Worm (Caenorhabditis elegans) whole organism, L3 larva: ENCODE measurements around the gene zfp-3.

ENCODE experiments used
- R02D3.7 ChIP-seq: fragments of 150-350 bp; optimal IDR thresholded peaks from 2 replicates; lab custom pipeline; 2014; ENCODE audit warnings: missing biosample characterization, missing genetic modification characterization
- ZK546.5 ChIP-seq: sonication (generic microtip); optimal IDR thresholded peaks from 2 replicates; lab custom pipeline; 2017; ENCODE audit warnings: missing biosample characterization, missing genetic modification characterization
- aly-2 ChIP-seq: fragments of 150-350 bp; optimal IDR thresholded peaks from 2 replicates; lab custom pipeline; 2014; ENCODE audit warnings: missing biosample characterization, missing genetic modification characterization
- ama-1 ChIP-seq: fragments of 150-350 bp; optimal IDR thresholded peaks from 2 replicates; lab custom pipeline; 2018
- ceh-16 ChIP-seq: sonication (generic microtip); optimal IDR thresholded peaks from 2 replicates; lab custom pipeline; 2017; ENCODE audit warnings: missing biosample characterization, missing genetic modification characterization
- ceh-28 ChIP-seq: fragments of 150-350 bp; optimal IDR thresholded peaks from 2 replicates; lab custom pipeline; 2014; ENCODE audit warnings: missing biosample characterization, missing genetic modification reagents, missing genetic modification characterization
- ceh-82 ChIP-seq: fragments of 150-350 bp; optimal IDR thresholded peaks from 2 replicates; lab custom pipeline; 2014; ENCODE audit warnings: missing biosample characterization, missing genetic modification characterization
- ceh-9 ChIP-seq: sonication (generic microtip); optimal IDR thresholded peaks from 2 replicates; lab custom pipeline; 2018; ENCODE audit warnings: missing biosample characterization, missing genetic modification characterization
- daf-12 ChIP-seq: fragments of 150-350 bp; optimal IDR thresholded peaks from 2 replicates; lab custom pipeline; 2014; ENCODE audit warnings: missing biosample characterization, missing genetic modification reagents, missing genetic modification characterization
- egl-27 ChIP-seq: sonication (generic microtip); optimal IDR thresholded peaks from 4 replicates; lab custom pipeline; 2017; ENCODE audit warnings: missing biosample characterization, missing genetic modification reagents, missing genetic modification characterization
- egl-5 ChIP-seq: fragments of 150-350 bp; optimal IDR thresholded peaks from 2 replicates; lab custom pipeline; 2017; ENCODE audit warnings: missing biosample characterization, missing genetic modification reagents, missing genetic modification characterization, inconsistent platforms
- elt-1 ChIP-seq: fragments of 150-350 bp; optimal IDR thresholded peaks from 2 replicates; lab custom pipeline; 2014; ENCODE audit warnings: missing biosample characterization, missing genetic modification characterization
- elt-2 ChIP-seq: sonication (generic microtip); optimal IDR thresholded peaks from 2 replicates; lab custom pipeline; 2016; ENCODE audit warnings: missing genetic modification reagents, mild to moderate bottlenecking, missing genetic modification characterization, missing compliant biosample characterization
- elt-3 ChIP-seq, 3 experiments: fragments of 150-350 bp in 1 of 3; sonication (generic microtip) in 2 of 3; optimal IDR thresholded peaks; 2 replicates in 2 of 3; 4 replicates in 1 of 3; lab custom pipeline; 2014 to 2017; ENCODE audit warnings: missing biosample characterization in 3 of 3, missing genetic modification characterization in 3 of 3
- eor-1 ChIP-seq, 2 experiments: fragments of 150-350 bp; optimal IDR thresholded peaks; 2 replicates each; lab custom pipeline; 2014 to 2018; ENCODE audit warnings: missing biosample characterization in 2 of 2, missing genetic modification characterization in 2 of 2
- fkh-10 ChIP-seq: sonication (generic microtip); optimal IDR thresholded peaks from 2 replicates; lab custom pipeline; 2017; ENCODE audit warnings: missing biosample characterization, missing genetic modification reagents, missing genetic modification characterization
- fkh-2 ChIP-seq: fragments of 150-350 bp; optimal IDR thresholded peaks from 2 replicates; lab custom pipeline; 2014; ENCODE audit warnings: missing biosample characterization, missing genetic modification reagents, missing genetic modification characterization
- fos-1 ChIP-seq: fragments of 150-350 bp; optimal IDR thresholded peaks from 2 replicates; lab custom pipeline; 2014; ENCODE audit warnings: missing biosample characterization, missing genetic modification characterization
- hmg-11 ChIP-seq: sonication (generic microtip); optimal IDR thresholded peaks from 2 replicates; lab custom pipeline; 2016; ENCODE audit warnings: missing genetic modification characterization, missing compliant biosample characterization
- jun-1 ChIP-seq: fragments of 150-350 bp; optimal IDR thresholded peaks from 2 replicates; lab custom pipeline; 2014; ENCODE audit warnings: missing biosample characterization, missing genetic modification reagents, missing genetic modification characterization
- lin-15B ChIP-seq: fragments of 150-350 bp; optimal IDR thresholded peaks from 2 replicates; lab custom pipeline; 2014; ENCODE audit warnings: missing biosample characterization, missing genetic modification characterization
- lin-39 ChIP-seq: fragments of 150-350 bp; optimal IDR thresholded peaks from 2 replicates; lab custom pipeline; 2018; ENCODE audit warnings: missing biosample characterization, missing genetic modification reagents, missing genetic modification characterization
- lsy-12 ChIP-seq: sonication (generic microtip); optimal IDR thresholded peaks from 2 replicates; lab custom pipeline; 2016; ENCODE audit warnings: mild to moderate bottlenecking, missing genetic modification characterization, missing compliant biosample characterization
- mdl-1 ChIP-seq: fragments of 150-350 bp; optimal IDR thresholded peaks from 2 replicates; lab custom pipeline; 2014; ENCODE audit warnings: missing biosample characterization, missing genetic modification characterization
- mml-1 ChIP-seq: fragments of 150-350 bp; sonication (generic microtip); optimal IDR thresholded peaks from 3 replicates; lab custom pipeline; 2014; ENCODE audit warnings: missing biosample characterization, missing genetic modification characterization
- nfya-1 ChIP-seq: sonication (generic microtip); optimal IDR thresholded peaks from 2 replicates; lab custom pipeline; 2017; ENCODE audit warnings: missing genetic modification characterization, mild to moderate bottlenecking, missing compliant biosample characterization, antibody characterized with exemption, moderate library complexity; ENCODE audit not compliant: insufficient read depth
- nhr-11 ChIP-seq: fragments of 150-350 bp; optimal IDR thresholded peaks from 2 replicates; lab custom pipeline; 2014; ENCODE audit warnings: missing biosample characterization, missing genetic modification characterization
- nhr-12 ChIP-seq: fragments of 150-350 bp; optimal IDR thresholded peaks from 2 replicates; lab custom pipeline; 2014; ENCODE audit warnings: missing biosample characterization, missing genetic modification characterization
- nhr-23 ChIP-seq: fragments of 150-350 bp; optimal IDR thresholded peaks from 2 replicates; lab custom pipeline; 2014; ENCODE audit warnings: missing biosample characterization, missing genetic modification reagents, missing genetic modification characterization
- nhr-237 ChIP-seq: fragments of 150-350 bp; optimal IDR thresholded peaks from 2 replicates; lab custom pipeline; 2014; ENCODE audit warnings: missing biosample characterization, missing genetic modification characterization
- nhr-25 ChIP-seq: sonication (generic microtip); optimal IDR thresholded peaks from 2 replicates; lab custom pipeline; 2017; ENCODE audit warnings: missing biosample characterization, missing genetic modification characterization
- nhr-28 ChIP-seq: fragments of 150-350 bp; optimal IDR thresholded peaks from 2 replicates; lab custom pipeline; 2014; ENCODE audit warnings: missing biosample characterization, missing genetic modification characterization
- nhr-43 ChIP-seq: sonication (generic microtip); optimal IDR thresholded peaks from 2 replicates; lab custom pipeline; 2016; ENCODE audit warnings: mild to moderate bottlenecking, missing genetic modification characterization, missing compliant biosample characterization; ENCODE audit not compliant: poor library complexity, severe bottlenecking
- nhr-67 ChIP-seq: fragments of 150-350 bp; optimal IDR thresholded peaks from 2 replicates; lab custom pipeline; 2014; ENCODE audit warnings: missing biosample characterization, missing genetic modification characterization
- nhr-76 ChIP-seq: fragments of 150-350 bp; sonication (generic microtip); optimal IDR thresholded peaks from 5 replicates; lab custom pipeline; 2014; ENCODE audit warnings: missing biosample characterization, missing genetic modification characterization
- nhr-77 ChIP-seq: fragments of 150-350 bp; optimal IDR thresholded peaks from 2 replicates; lab custom pipeline; 2014; ENCODE audit warnings: missing biosample characterization, missing genetic modification characterization
- pha-4 ChIP-seq: fragments of 150-350 bp; optimal IDR thresholded peaks from 2 replicates; lab custom pipeline; 2014; ENCODE audit warnings: missing biosample characterization, missing genetic modification reagents, missing genetic modification characterization
- pqm-1 ChIP-seq: fragments of 150-350 bp; optimal IDR thresholded peaks from 2 replicates; lab custom pipeline; 2017; ENCODE audit warnings: missing biosample characterization, missing genetic modification characterization, inconsistent platforms
- sea-2 ChIP-seq: fragments of 150-350 bp; sonication (generic microtip); optimal IDR thresholded peaks from 4 replicates; lab custom pipeline; 2014; ENCODE audit warnings: missing biosample characterization, missing genetic modification reagents, missing genetic modification characterization
- skn-1 ChIP-seq: fragments of 150-350 bp; optimal IDR thresholded peaks from 2 replicates; lab custom pipeline; 2014; ENCODE audit warnings: missing biosample characterization, missing genetic modification characterization
- snpc-4 ChIP-seq: fragments of 150-350 bp; optimal IDR thresholded peaks from 2 replicates; lab custom pipeline; 2014; ENCODE audit warnings: missing biosample characterization, missing genetic modification characterization
- tbx-2 ChIP-seq: sonication (generic microtip); optimal IDR thresholded peaks from 2 replicates; lab custom pipeline; 2016; ENCODE audit warnings: mild to moderate bottlenecking, missing genetic modification characterization, missing compliant biosample characterization
- unc-39 ChIP-seq: sonication (generic microtip); optimal IDR thresholded peaks from 4 replicates; lab custom pipeline; 2017; ENCODE audit warnings: missing biosample characterization, missing genetic modification characterization
- unc-62 ChIP-seq: fragments of 150-350 bp; sonication (generic microtip); optimal IDR thresholded peaks from 4 replicates; lab custom pipeline; 2014; ENCODE audit warnings: missing biosample characterization, missing genetic modification reagents, missing genetic modification characterization
- zag-1 ChIP-seq: fragments of 150-350 bp; optimal IDR thresholded peaks from 2 replicates; lab custom pipeline; 2014; ENCODE audit warnings: missing biosample characterization, missing genetic modification characterization
- ztf-11 ChIP-seq: fragments of 150-350 bp; optimal IDR thresholded peaks from 2 replicates; lab custom pipeline; 2014; ENCODE audit warnings: missing biosample characterization, missing genetic modification characterization
- ztf-4 ChIP-seq: fragments of 150-350 bp; optimal IDR thresholded peaks from 2 replicates; lab custom pipeline; 2014; ENCODE audit warnings: missing biosample characterization, missing genetic modification characterization

zfp-3 gene

DNA sequence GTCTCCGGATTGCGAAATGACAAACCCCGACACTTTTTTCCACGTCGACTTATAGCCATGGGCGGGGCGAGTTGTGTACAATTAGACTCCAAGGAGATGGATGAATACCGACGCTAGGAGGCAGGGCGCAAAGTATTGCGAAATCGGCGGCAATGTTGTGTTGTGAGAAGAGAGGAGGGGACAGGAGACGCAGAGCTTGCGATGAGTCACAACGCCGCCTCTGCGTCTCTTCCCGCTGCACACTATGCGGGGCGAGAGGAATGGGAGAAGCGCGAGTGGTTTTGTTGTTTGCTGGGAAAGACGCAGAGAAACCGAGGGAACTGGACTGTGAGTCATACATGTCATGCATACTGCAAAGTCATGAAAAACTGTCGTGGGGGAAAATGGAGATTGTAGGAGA lies 7.9 kb upstream of the zfp-3 start:
- TF ChIP-seq ztf-4 (no peak), R02D3.7 (tag; lab: Kevin White, UChicago) (peak; percentile 57), ceh-82 (tag; lab: Kevin White, UChicago) (peak; percentile 81), pha-4 (tag; lab: Kevin White, UChicago) (peak; percentile 94), jun-1 (tag; lab: Kevin White, UChicago) (peak; percentile 99), elt-1 (peak; percentile 6), nhr-237 (tag; lab: Kevin White, UChicago) (no peak), ztf-11 (no peak), nhr-12 (no peak), hmg-11 (tag; lab: Kevin White, UChicago) (peak; percentile 94), lsy-12 (tag; lab: Kevin White, UChicago) (peak; percentile 90), nhr-67 (no peak), nhr-28 (tag; lab: Kevin White, UChicago) (no peak), nhr-25 (tag; lab: Kevin White, UChicago) (peak; percentile 98), egl-5 (peak; percentile 17), sea-2 (GFP tag; lab: Kevin White, UChicago) (peak; percentile 86), unc-62 (peak; percentile 64), lin-39 (peak; percentile 93), nhr-43 (tag; lab: Kevin White, UChicago) (peak; percentile 74), daf-12 (tag; lab: Kevin White, UChicago) (no peak), unc-39 (peak; percentile 16), nhr-23 (tag; lab: Kevin White, UChicago) (peak; percentile 93), ceh-16 (tag; lab: Kevin White, UChicago) (no peak), ama-1 (lab: Kevin White, UChicago) (peak; percentile 77), snpc-4 (tag; lab: Kevin White, UChicago) (peak; percentile 79), ceh-9 (tag; lab: Kevin White, UChicago) (no peak), ceh-28 (peak; percentile 82), fkh-2 (peak; percentile 27), mml-1 (no peak), pqm-1 (tag; lab: Kevin White, UChicago) (peak; percentile 55), tbx-2 (peak; percentile 84), nfya-1 (tag; lab: Kevin White, UChicago) (peak; percentile 88), eor-1 (tag; optimal IDR thresholded peaks at IDR 0.05; lab: Kevin White, UChicago) (no peak), nhr-11 (peak; percentile 84), nhr-77 (tag; lab: Kevin White, UChicago) (peak; percentile 25), ZK546.5 (no peak), elt-2 (tag; lab: Kevin White, UChicago) (peak; percentile 83), mdl-1 (tag; lab: Kevin White, UChicago) (peak; percentile 76), aly-2 (tag; lab: Kevin White, UChicago) (no peak), nhr-76 (tag; lab: Kevin White, UChicago) (no peak), lin-15B (peak; percentile 48), elt-3 (tag; optimal IDR thresholded peaks at IDR 0.05; lab: Kevin White, UChicago) (peak in 2 of 3 experiments; percentile 44 to 77), fos-1 (tag; lab: Kevin White, UChicago) (peak; percentile 100), skn-1 (tag; lab: Kevin White, UChicago) (peak; percentile 83), zag-1 (tag; lab: Kevin White, UChicago) (no peak), egl-27 (peak; percentile 90), fkh-10 (peak; percentile 44)

ce11 chrX:1453770-1454169 lies 7.3 kb upstream of the zfp-3 start, which contains the start of gene cebp-1:
Gene cebp-1, minus strand, starts transcription at chrX:1453868.
- TF ChIP-seq lin-39 (peak; percentile 27), nhr-23 (tag; lab: Kevin White, UChicago) (no peak), R02D3.7 (tag; lab: Kevin White, UChicago) (no peak), fkh-2 (no peak), nhr-25 (tag; lab: Kevin White, UChicago) (peak; percentile 16), pha-4 (tag; lab: Kevin White, UChicago) (peak; percentile 56), elt-2 (tag; lab: Kevin White, UChicago) (peak; percentile 79), pqm-1 (tag; lab: Kevin White, UChicago) (peak; percentile 40)
